Worm (Caenorhabditis elegans): ENCODE results near the gene H40L08.8.

H40L08.8 gene

DNA sequence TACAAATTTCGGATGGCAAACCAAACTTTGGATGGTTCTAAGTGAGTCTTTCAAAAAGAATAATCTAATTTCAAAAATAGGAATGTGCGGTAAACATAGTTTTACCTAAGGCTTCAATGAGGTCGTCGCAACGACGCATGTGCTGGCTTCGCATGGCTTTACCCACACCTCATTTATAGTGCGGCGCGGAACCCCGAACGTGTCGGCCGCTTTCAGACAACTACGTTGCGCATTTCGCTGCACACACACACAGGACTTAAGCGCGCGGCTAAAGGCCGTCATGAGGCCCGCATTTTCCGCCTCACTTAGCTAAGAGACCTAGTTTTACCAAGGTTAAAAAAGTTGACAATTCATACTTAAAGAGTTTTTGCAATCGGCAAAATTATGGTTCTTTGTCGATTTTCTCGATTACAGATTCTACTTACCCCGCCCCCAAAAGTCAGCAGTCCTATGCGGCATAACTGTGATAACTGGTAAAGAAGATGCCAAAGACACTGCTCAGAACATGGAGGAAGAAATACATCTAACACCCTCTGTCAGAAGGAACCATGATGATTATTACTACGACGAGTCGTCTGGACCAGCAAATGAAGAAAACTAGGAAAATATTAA, 15.4 kb upstream of the H40L08.8 start:
- no peak for TF ChIP-seq W03F9.2 (tag; optimal IDR thresholded peaks at IDR 0.05)
- no peak for TF ChIP-seq him-1 (tag; optimal IDR thresholded peaks at IDR 0.05)
- no peak for TF ChIP-seq dao-5 (tag; optimal IDR thresholded peaks at IDR 0.05)

ce11 chrX:15089123-15089522, 11.7 kb upstream of the H40L08.8 start, which contains the start of gene flr-4:
Gene flr-4 (plus strand): TSS chrX:15089397.
- TF ChIP-seq W03F9.2 (tag; optimal IDR thresholded peaks at IDR 0.05) (no peak), dao-5 (tag; optimal IDR thresholded peaks at IDR 0.05) (no peak), him-1 (tag; optimal IDR thresholded peaks at IDR 0.05) (no peak)

ce11 chrX:15087752-15088151, 10.3 kb upstream of the H40L08.8 start:
- TF ChIP-seq him-1 (tag; optimal IDR thresholded peaks at IDR 0.05), result no peak
- TF ChIP-seq dao-5 (tag; optimal IDR thresholded peaks at IDR 0.05), result no peak
- no peak for TF ChIP-seq W03F9.2 (tag; optimal IDR thresholded peaks at IDR 0.05)

ce11 chrX:15084395-15084794, 7.0 kb upstream of the H40L08.8 start, which contains the start of gene F09B12.5:
Gene F09B12.5 (plus strand): TSS chrX:15084695.
- TF ChIP-seq him-1 (tag; optimal IDR thresholded peaks at IDR 0.05), result no peak
- no peak for TF ChIP-seq W03F9.2 (tag; optimal IDR thresholded peaks at IDR 0.05)
- no peak for TF ChIP-seq dao-5 (tag; optimal IDR thresholded peaks at IDR 0.05)

ce11 chrX:15083795-15084194, 6.4 kb upstream of the H40L08.8 start, which contains the start of gene H40L08.1:
Gene H40L08.1 (minus strand): TSS chrX:15084086.
- TF ChIP-seq dao-5 (tag; optimal IDR thresholded peaks at IDR 0.05), result no peak
- no peak for TF ChIP-seq him-1 (tag; optimal IDR thresholded peaks at IDR 0.05)
- no peak for TF ChIP-seq W03F9.2 (tag; optimal IDR thresholded peaks at IDR 0.05)

DNA sequence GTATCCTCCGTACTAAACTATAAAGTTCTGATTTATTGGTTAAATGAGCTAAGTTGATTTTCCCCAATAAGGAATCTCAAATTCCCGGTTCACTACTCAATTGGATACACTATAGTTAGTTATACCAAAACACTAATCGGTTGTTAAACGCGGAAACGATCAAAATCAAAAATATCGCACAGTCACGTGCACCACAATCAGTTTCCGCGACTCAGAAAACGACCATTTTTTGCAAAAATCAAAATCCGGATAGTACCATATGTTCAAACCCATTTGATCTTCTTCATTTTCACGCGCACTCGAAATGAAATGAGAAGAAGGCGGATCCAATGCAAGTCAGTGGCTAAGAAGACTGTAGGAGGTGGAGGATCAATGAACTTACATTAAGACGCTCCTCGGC, 4.1 kb upstream of the H40L08.8 start:
- TF ChIP-seq him-1 (tag; optimal IDR thresholded peaks at IDR 0.05) (no peak), W03F9.2 (tag; optimal IDR thresholded peaks at IDR 0.05) (no peak), dao-5 (tag; optimal IDR thresholded peaks at IDR 0.05) (no peak)

- no peak for TF ChIP-seq W03F9.2 (tag; optimal IDR thresholded peaks at IDR 0.05)
- TF ChIP-seq him-1 (tag; optimal IDR thresholded peaks at IDR 0.05), result no peak
- no peak for TF ChIP-seq dao-5 (tag; optimal IDR thresholded peaks at IDR 0.05)
These were observed 2.0 kb upstream of the H40L08.8 start for ce11 chrX:15079406-15079805.

ce11 chrX:15078276-15078675, 843 bp upstream of the H40L08.8 start:
- TF ChIP-seq dao-5 (tag; optimal IDR thresholded peaks at IDR 0.05), result no peak
- TF ChIP-seq W03F9.2 (tag; optimal IDR thresholded peaks at IDR 0.05), result no peak
- TF ChIP-seq him-1 (tag; optimal IDR thresholded peaks at IDR 0.05), result no peak

DNA sequence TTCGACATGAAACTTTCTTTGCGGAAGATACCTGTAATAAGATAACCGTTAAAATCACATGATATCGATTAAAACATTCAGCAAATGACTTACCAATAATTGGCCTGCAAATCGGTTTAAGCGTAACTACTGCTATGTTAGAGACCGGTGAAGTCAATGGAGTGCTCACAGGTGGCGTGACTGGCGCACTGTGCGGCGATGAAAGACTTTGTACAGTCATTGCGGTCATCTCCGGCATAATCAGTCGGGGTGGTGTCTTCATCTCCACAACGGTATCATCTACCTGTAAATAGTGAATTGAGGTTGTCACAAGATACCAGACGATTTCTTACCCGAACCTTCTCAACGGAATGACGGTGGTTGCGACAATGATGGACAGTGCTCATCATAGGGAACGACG, 524 bp downstream of the H40L08.8 start:
- TF ChIP-seq him-1 (tag; optimal IDR thresholded peaks at IDR 0.05) (no peak), W03F9.2 (tag; optimal IDR thresholded peaks at IDR 0.05) (no peak)

DNA sequence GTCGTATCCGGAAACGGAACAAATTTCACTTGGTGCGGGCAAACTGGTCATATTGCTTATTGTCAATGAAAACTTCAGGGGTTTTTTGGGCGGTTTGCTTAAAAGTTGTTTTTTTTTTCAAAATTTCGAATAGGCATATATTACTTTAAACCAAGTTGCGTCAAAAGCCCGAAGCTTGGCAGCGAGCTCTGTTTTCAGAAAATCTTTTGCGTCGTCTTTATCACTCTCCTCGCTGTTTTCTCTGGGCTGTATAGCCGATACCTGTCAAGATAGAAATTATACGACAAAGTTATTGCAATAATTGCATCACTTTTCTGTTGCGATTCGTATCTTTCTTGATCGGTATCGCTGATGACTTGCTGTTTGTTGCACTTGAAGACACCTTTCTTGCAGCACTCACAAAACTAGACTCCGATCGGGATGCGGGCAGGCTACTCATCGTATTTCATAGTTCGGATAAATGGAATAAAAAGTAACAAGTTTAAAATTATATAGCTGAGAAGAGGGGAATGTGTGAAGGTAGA, 1.3 kb downstream of the H40L08.8 start, which contains the start of the genes H40L08.3 and H40L08.9:
TSS of gene H40L08.3 (minus strand) at position 51 of the 524 bp plus-strand sequence.
TSS of gene H40L08.9 (minus strand) at position 439 of the 524 bp plus-strand sequence.
- TF ChIP-seq dao-5 (tag; optimal IDR thresholded peaks at IDR 0.05) (no peak), W03F9.2 (tag; optimal IDR thresholded peaks at IDR 0.05) (no peak), him-1 (tag; optimal IDR thresholded peaks at IDR 0.05) (no peak)

DNA sequence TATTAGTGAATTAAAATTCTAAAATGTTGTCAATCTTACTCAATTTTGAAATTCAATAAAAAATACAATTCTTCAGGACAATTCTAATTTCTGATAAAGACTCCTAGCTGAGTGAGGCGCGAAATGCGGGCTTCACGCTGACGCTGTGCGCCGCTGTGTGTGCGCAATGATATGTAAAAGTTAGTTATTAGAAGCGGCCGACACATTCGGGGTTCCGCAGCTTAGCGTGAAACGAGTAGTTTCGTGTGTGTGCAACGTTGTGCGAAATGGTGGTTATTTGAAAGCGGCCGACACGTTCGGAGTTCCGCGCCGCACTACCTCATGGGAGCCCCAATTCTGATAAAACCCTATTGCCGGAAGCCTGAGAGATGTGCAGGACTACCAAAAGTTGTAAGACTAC, 2.3 kb downstream of the H40L08.8 start:
- TF ChIP-seq W03F9.2 (tag; optimal IDR thresholded peaks at IDR 0.05) (no peak), him-1 (tag; optimal IDR thresholded peaks at IDR 0.05) (no peak), dao-5 (tag; optimal IDR thresholded peaks at IDR 0.05) (no peak)

DNA sequence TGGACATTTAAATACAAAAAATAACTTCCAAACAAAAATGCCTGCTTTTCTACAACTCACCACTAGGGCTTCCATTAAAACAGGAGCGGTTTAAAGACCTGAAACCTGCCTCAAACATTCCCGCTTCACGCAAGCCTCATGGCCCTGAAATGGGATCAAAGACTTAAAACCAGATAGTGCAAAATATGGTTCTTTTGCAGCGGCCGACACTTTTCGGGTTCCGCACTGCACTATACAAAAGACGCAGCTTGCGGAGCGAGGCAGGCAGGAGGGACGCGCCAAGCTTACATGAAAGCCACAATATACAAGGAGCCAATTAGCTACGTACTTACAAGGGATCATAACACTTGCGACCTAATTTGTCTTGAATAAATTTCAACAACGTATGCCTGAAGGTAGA, 4.0 kb downstream of the H40L08.8 start:
- TF ChIP-seq dao-5 (tag; optimal IDR thresholded peaks at IDR 0.05), result no peak
- TF ChIP-seq him-1 (tag; optimal IDR thresholded peaks at IDR 0.05), result no peak
- TF ChIP-seq W03F9.2 (tag; optimal IDR thresholded peaks at IDR 0.05), result no peak

ce11 chrX:15072877-15073276, 4.6 kb downstream of the H40L08.8 start:
- no peak for TF ChIP-seq him-1 (tag; optimal IDR thresholded peaks at IDR 0.05)
- TF ChIP-seq dao-5 (tag; optimal IDR thresholded peaks at IDR 0.05), result no peak
- no peak for TF ChIP-seq W03F9.2 (tag; optimal IDR thresholded peaks at IDR 0.05)

- no peak for TF ChIP-seq him-1 (tag; optimal IDR thresholded peaks at IDR 0.05)
- TF ChIP-seq W03F9.2 (tag; optimal IDR thresholded peaks at IDR 0.05), result no peak
- TF ChIP-seq dao-5 (tag; optimal IDR thresholded peaks at IDR 0.05), result no peak
These were observed 7.3 kb downstream of the H40L08.8 start for ce11 chrX:15070137-15070536.

DNA sequence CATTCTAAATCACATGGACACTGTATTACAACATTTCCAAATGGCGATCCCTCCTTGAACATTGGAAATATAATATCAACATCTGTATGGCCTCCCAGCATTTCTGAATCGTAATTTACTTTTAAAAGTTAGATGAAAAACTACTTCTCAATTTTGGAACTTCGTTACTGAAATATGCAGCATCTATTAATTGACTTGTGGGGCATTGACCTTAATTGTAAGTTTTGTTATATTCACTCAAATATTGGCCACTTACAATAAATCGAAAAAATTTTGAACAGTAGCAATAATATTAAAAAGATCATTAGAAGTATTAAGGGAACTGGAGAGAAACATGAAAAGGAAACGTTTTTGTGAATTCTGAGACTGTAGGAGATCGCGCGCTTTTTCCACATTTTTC, 8.2 kb downstream of the H40L08.8 start, which contains the start of gene mam-6:
TSS of gene mam-6 (minus strand) at position 101 of the 400 bp plus-strand sequence.
- TF ChIP-seq W03F9.2 (tag; optimal IDR thresholded peaks at IDR 0.05) (no peak), him-1 (tag; optimal IDR thresholded peaks at IDR 0.05) (no peak), dao-5 (tag; optimal IDR thresholded peaks at IDR 0.05) (no peak)
